Fruit fly (Drosophila melanogaster) ovary, adult (tissue): ENCODE data around the gene Eig71Ee.

Experiments
- CG17801 ChIP-seq: fragments of 200-800 bp; optimal IDR thresholded peaks from 2 replicates; lab custom pipeline; 2019; ENCODE audit warnings: missing biosample characterization, mild to moderate bottlenecking, missing genetic modification characterization, moderate library complexity; ENCODE audit not compliant: partially characterized antibody

The Eig71Ee gene

dm6 chr3L:15689518-15689917, 33.7 kb upstream of the Eig71Ee start:
- no peak for TF ChIP-seq CG17801 (GFP tag; lab: Kevin White, UChicago)

dm6 chr3L:15687802-15688201, 32.0 kb upstream of the Eig71Ee start, which contains the start of gene CG34452:
TSS of gene CG34452 (minus strand) at chr3L:15687902.
- no peak for TF ChIP-seq CG17801 (GFP tag; lab: Kevin White, UChicago)

DNA sequence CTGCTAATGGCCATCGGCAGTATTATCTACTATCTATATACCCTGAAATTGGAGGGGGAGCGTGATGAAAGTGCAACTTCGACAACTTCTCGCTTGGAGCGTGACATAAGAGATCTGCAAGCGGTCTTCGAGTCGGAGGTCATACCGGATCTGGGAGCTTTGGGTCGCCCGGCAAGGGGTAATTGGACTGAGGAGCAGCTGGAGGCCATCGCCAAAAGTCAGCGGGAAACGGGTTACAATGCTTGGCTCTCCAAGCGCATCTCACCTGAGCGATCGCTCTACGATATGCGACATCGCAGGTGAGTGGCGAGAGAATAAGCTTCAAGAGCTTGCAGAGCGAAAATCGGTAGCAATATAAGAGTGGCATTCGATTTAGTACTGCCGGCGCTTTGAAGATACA, 28.2 kb upstream of the Eig71Ee start:
- no peak for TF ChIP-seq CG17801 (GFP tag; lab: Kevin White, UChicago)

dm6 chr3L:15683345-15683922, 27.6 kb upstream of the Eig71Ee start, which contains the start of the genes CG7579 and Pgant8:
TSS of gene CG7579 (minus strand) at chr3L:15683445.
TSS of gene Pgant8 (plus strand) at chr3L:15683872.
- no peak for TF ChIP-seq CG17801 (GFP tag; lab: Kevin White, UChicago)

DNA sequence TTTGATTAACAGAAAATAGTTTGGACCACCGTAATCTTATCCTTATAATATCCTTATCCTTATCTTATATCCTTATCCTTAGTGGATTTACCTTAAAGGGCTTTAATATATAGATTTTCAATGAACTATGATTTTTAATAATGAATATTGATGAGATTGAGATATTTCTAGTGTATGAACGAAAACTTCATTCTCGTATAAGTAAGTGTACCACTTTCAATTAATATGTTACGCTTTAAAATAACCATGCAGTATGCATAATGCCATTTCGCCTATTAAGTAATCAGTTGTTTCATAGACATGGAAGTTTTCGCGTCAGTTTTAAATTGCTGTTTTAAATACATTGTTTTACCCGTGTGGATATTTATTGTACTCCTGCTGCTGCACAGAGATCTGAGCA, 23.6 kb upstream of the Eig71Ee start, which contains the start of gene CG7304:
Gene CG7304 (plus strand): TSS at position 301 of the 400 bp plus-strand sequence.
- TF ChIP-seq CG17801 (GFP tag; lab: Kevin White, UChicago): no peak

- no peak for TF ChIP-seq CG17801 (GFP tag; lab: Kevin White, UChicago)
These were observed 22.5 kb upstream of the Eig71Ee start for dm6 chr3L:15678284-15678683.

DNA sequence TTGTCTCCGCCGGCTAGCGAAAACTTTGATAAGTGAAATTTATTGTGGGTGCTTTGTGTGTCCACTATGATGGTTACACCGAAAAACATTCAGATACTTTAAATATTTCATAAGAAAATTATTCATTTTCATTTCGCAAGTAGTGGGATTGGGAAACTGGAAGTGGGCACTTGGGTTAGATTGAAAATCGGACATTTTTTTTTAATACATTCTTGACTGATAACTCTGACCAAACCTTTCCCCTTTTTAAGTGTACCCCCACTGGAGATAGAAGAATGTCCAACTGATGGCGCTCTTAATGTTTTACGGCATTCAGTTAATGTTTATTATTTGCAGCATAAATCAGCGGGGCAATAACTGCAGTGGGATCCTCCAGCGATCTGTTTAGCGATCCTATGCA, 21.9 kb upstream of the Eig71Ee start:
- TF ChIP-seq CG17801 (GFP tag; lab: Kevin White, UChicago): no peak

DNA sequence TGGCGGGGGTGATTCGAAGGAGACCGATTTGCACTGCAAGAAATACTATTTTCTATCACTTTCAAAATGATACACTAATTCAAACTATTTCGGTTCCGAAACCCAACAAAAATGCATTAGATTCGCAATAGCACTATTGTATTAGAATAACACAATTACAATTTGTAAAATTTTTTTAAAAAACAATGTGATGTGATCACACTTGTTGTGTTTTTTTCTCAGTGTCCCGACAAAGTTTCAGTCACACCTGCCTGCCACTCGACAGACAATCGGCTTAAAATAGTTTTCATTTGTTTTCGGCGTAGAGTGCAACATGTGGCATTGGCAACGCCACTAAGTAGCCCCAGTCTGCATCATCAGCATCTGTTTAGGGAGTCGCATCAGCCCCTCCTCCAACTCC, 19.3 kb upstream of the Eig71Ee start:
- TF ChIP-seq CG17801 (GFP tag; lab: Kevin White, UChicago): no peak

- no peak for TF ChIP-seq CG17801 (GFP tag; lab: Kevin White, UChicago)
These were observed 17.0 kb upstream of the Eig71Ee start for dm6 chr3L:15672800-15673199.

dm6 chr3L:15670455-15670854, 14.6 kb upstream of the Eig71Ee start:
- no peak for TF ChIP-seq CG17801 (GFP tag; lab: Kevin White, UChicago)

dm6 chr3L:15669939-15670338, 14.1 kb upstream of the Eig71Ee start:
- no peak for TF ChIP-seq CG17801 (GFP tag; lab: Kevin White, UChicago)

DNA sequence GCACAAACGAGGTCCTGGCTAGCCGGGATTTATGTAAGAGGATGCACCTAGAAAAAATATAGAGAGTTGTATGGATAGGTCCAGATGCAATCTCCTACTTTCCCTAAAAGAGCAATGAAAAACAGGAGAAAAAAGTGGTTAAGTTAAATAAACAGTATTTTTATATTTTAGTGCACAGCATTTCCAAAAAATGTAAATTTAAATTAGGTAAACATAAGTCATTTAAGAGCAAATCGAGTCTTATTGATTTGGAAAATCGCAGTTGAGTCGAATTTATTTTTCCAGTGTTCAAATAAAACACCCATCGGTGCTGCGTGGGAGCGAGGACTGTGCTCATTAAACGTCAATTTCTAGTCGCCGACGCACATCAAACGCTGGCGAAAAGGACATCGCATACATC, 9.9 kb upstream of the Eig71Ee start:
- TF ChIP-seq CG17801 (GFP tag; lab: Kevin White, UChicago): no peak

DNA sequence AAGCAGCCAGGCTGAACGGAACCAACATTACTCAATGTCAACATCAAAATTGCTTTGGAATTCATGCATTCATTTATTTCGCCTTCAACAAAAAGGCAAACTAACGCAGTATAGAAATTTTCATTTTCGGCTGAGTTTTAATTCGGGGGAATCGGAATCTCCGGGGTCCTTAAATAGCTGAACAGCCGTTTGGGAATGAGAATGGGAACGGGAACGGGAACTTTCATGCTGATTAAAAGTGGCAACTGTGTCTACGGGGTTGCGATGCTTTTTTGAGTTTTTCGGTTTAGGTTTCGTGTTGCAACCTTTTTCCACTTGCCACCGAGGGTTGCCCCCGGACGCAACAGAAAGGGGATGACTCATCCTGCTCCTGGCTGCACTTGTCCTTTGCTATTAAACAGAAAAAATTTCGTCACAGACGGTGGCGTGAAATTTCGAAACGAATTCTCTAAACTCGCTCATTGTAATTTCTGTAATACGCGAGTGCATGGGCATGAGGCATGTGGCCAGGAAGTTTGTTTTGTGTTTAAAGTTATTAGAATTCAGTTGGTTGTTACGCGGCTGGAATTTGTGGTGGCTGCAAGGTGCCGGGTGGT, 8.5 kb upstream of the Eig71Ee start:
- no peak for TF ChIP-seq CG17801 (GFP tag; lab: Kevin White, UChicago)

DNA sequence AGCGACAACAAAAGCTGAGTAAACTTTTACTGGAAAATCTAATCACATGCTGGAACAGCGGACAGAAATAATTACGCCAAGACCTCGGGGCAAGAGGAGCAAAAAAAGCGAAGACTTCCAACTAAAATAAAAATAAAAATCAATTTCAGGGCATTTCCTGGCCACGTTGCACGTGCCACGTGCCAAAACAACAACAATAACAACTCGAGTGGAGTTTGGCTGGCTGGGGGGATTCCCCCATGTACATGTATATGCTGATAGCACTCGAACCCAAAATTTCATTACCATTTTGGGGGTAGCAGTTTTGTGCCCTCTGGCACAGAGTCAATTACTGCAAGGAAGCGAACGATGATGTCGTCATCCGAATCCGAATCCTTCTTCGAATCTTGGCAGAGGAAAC, 6.7 kb upstream of the Eig71Ee start:
- no peak for TF ChIP-seq CG17801 (GFP tag; lab: Kevin White, UChicago)

dm6 chr3L:15661567-15661966, 5.8 kb upstream of the Eig71Ee start, which contains the start of gene CG43082:
TSS of gene CG43082 (plus strand) at chr3L:15661867.
- no peak for TF ChIP-seq CG17801 (GFP tag; lab: Kevin White, UChicago)

DNA sequence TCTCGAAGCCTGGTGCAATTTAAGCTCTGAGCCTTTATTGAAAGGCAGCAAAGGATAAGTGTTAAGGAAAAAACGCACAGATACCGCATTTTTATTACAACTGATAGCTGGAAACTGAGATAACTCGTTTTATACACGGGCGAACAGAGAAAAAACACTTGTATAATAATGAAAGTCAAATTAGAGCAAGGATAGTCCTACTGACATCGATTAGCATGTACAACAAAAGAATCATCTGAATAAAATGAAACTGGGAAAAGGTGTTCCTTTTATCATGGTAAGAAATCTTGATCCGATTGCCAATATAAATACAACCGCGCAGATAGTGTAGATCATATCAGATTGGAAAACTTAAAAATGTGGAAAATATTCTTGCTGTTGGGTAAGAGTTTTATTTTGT, 5.1 kb upstream of the Eig71Ee start, which contains the start of the genes Eig71Ej and Eig71Ek:
Gene Eig71Ej (minus strand): TSS at position 101 of the 400 bp plus-strand sequence.
Gene Eig71Ek (plus strand): TSS at position 334 of the 400 bp plus-strand sequence.
- TF ChIP-seq CG17801 (GFP tag; lab: Kevin White, UChicago): no peak
